Worm (Caenorhabditis elegans) whole organism, mixed stage, embryonic: ENCODE measurements around the gene srj-4.

Source experiments
- blmp-1 ChIP-seq: fragments of 150-350 bp; optimal IDR thresholded peaks from 2 replicates; lab custom pipeline; 2014; ENCODE audit warnings: missing biosample characterization, missing genetic modification characterization
- ces-1 ChIP-seq: fragments of 150-350 bp; optimal IDR thresholded peaks from 2 replicates; lab custom pipeline; 2014; ENCODE audit warnings: missing biosample characterization, missing genetic modification reagents, missing genetic modification characterization
- drap-1 ChIP-seq: fragments of 200-800 bp; sonication (Bioruptor generic); optimal IDR thresholded peaks from 3 replicates; lab custom pipeline; 2018; ENCODE audit warnings: mild to moderate bottlenecking, missing genetic modification characterization, missing compliant biosample characterization
- lin-13 ChIP-seq: fragments of 150-350 bp; optimal IDR thresholded peaks from 2 replicates; lab custom pipeline; 2014; ENCODE audit warnings: missing biosample characterization, missing genetic modification characterization
- lsy-2 ChIP-seq: fragments of 150-350 bp; optimal IDR thresholded peaks from 2 replicates; lab custom pipeline; 2014; ENCODE audit warnings: missing biosample characterization, missing genetic modification characterization
- mls-2 ChIP-seq: sonication (generic microtip); optimal IDR thresholded peaks from 2 replicates; lab custom pipeline; 2016; ENCODE audit warnings: mild to moderate bottlenecking, missing genetic modification characterization, moderate library complexity, missing compliant biosample characterization
- nhr-12 ChIP-seq: fragments of 150-350 bp; optimal IDR thresholded peaks from 2 replicates; lab custom pipeline; 2014; ENCODE audit warnings: missing biosample characterization, missing genetic modification characterization
- nhr-28 ChIP-seq: fragments of 150-350 bp; optimal IDR thresholded peaks from 2 replicates; lab custom pipeline; 2014; ENCODE audit warnings: missing biosample characterization, missing genetic modification characterization
- nhr-76 ChIP-seq: sonication (generic microtip); optimal IDR thresholded peaks from 2 replicates; lab custom pipeline; 2017; ENCODE audit warnings: missing biosample characterization, missing genetic modification characterization
- pha-4 ChIP-seq: fragments of 150-350 bp; optimal IDR thresholded peaks from 2 replicates; lab custom pipeline; 2018; ENCODE audit warnings: missing biosample characterization, missing genetic modification reagents, missing genetic modification characterization
- snpc-4 ChIP-seq: fragments of 150-350 bp; optimal IDR thresholded peaks from 2 replicates; lab custom pipeline; 2014; ENCODE audit warnings: missing biosample characterization, missing genetic modification characterization
- tbx-8 ChIP-seq: fragments of 200-800 bp; sonication (Bioruptor generic); optimal IDR thresholded peaks from 2 replicates; lab custom pipeline; 2018; ENCODE audit warnings: mild to moderate bottlenecking, missing genetic modification characterization, moderate library complexity, missing compliant biosample characterization
- unc-62 ChIP-seq: fragments of 150-350 bp; optimal IDR thresholded peaks from 2 replicates; lab custom pipeline; 2014; ENCODE audit warnings: missing biosample characterization, missing genetic modification reagents, missing genetic modification characterization
- ztf-11 ChIP-seq: fragments of 150-350 bp; optimal IDR thresholded peaks from 2 replicates; lab custom pipeline; 2014; ENCODE audit warnings: missing biosample characterization, missing genetic modification characterization

ce11 chrV:12211090-12211489 lies 48.1 kb downstream of the srj-4 start:
- TF ChIP-seq ztf-11 (tag; lab: Kevin White, UChicago), result no peak
- no peak for TF ChIP-seq nhr-12 (tag; lab: Kevin White, UChicago)
- no peak for TF ChIP-seq nhr-76
- peak; percentile 97 for TF ChIP-seq ces-1 (GFP tag; lab: Kevin White, UChicago)
- no peak for TF ChIP-seq tbx-8 (GFP tag; lab: Kevin White, UChicago)
- no peak for TF ChIP-seq blmp-1
- TF ChIP-seq lin-13 (tag; lab: Kevin White, UChicago), result no peak
- no peak for TF ChIP-seq snpc-4 (tag; lab: Kevin White, UChicago)
- TF ChIP-seq drap-1 (GFP tag; lab: Kevin White, UChicago), result no peak
- TF ChIP-seq pha-4, result no peak
- TF ChIP-seq lsy-2 (tag; lab: Kevin White, UChicago), result no peak
- no peak for TF ChIP-seq unc-62 (GFP tag; lab: Kevin White, UChicago)
- TF ChIP-seq nhr-28 (tag; lab: Kevin White, UChicago), result no peak
- TF ChIP-seq mls-2 (tag; lab: Kevin White, UChicago), result no peak
